Fruit fly (Drosophila melanogaster): ENCODE data around the gene sala.

- no peak for TF ChIP-seq Myc (optimal IDR thresholded peaks at IDR 0.05)
- no peak for TF ChIP-seq h (optimal IDR thresholded peaks at IDR 0.05)
Observed at dm6 chr2L:11445479-11446379, 38.8 kb upstream of the sala start, which contains the start of gene salm.

Measured in Kc167 (cell line).